Fruit fly (Drosophila melanogaster): ENCODE data around the gene Ref1.
A peak's percentile ranks its signal among the peaks of the same experiment; 100 is the strongest.

Gene Ref1

DNA sequence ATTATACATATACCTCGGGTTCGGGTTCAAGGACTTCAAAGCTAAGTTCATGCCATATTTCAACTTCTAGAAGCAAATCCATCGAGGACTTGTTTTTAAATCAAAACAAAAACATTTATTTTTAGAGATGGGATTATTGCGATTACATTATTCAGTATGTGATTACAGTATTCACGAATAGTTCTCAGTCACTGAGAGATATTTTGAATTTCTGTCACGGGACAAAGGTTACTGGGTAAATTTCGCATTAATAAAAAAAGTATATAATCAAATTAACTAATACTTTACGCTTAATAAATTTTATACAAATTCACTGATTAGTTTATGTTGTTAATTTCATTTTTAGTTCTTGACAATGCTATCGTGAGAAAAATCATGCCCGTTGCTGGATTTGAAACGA, 13.4 kb upstream of the Ref1 start (continued):
- TF ChIP-seq Blimp-1 (GFP tag; optimal IDR thresholded peaks at IDR 0.05) (no peak), ci (GFP tag; IDR thresholded peaks at IDR 0.05) (no peak), Doc3 (GFP tag; IDR thresholded peaks at IDR 0.05; ENCODE audit: partially characterized antibody) (no peak), CG30431 (GFP tag; optimal IDR thresholded peaks at IDR 0.05) (no peak)

DNA sequence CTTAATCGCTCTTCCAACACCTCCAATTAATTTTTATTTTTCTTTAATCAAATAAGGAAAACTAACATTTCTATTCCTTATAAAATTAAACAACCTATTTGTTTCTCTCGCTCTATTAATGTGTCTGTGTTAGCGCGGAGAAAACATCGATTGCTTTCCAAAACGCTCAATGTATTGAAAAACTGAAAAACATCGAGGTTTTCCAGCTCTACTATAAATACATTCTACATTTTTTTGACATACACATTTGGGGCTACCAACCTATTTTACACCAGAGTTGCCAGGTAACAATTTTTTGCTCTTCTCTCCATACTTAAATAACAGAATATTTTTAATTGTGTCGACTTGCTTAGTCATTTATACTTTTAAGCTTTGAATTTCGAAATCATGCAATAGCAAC, 11.7 kb upstream of the Ref1 start:
- TF ChIP-seq cad (GFP tag; optimal IDR thresholded peaks at IDR 0.05) (no peak), Pdp1 (GFP tag; optimal IDR thresholded peaks at IDR 0.05) (peak; percentile 5 to 66), abd-A (tag; optimal IDR thresholded peaks at IDR 0.05) (no peak), bab2 (GFP tag; optimal IDR thresholded peaks at IDR 0.05) (peak; percentile 12), crp (GFP tag; optimal IDR thresholded peaks at IDR 0.05) (no peak), CG12391 (tag; optimal IDR thresholded peaks at IDR 0.05) (peak; percentile 57), gcm2 (GFP tag; optimal IDR thresholded peaks at IDR 0.05) (no peak), B-H2 (GFP tag; optimal IDR thresholded peaks at IDR 0.05) (peak; percentile 46), hth (optimal IDR thresholded peaks at IDR 0.05) (no peak), shn (GFP tag; optimal IDR thresholded peaks at IDR 0.05) (no peak), scrt (GFP tag; optimal IDR thresholded peaks at IDR 0.05) (no peak), CG2199 (GFP tag; IDR thresholded peaks at IDR 0.05) (peak; percentile 73; the same call in 1 of the 3 replicates), crc (GFP tag; optimal IDR thresholded peaks at IDR 0.05) (no peak), HLH54F (GFP tag; optimal IDR thresholded peaks at IDR 0.05) (peak; percentile 24), tin (GFP tag; optimal IDR thresholded peaks at IDR 0.05) (no peak), CG6791 (GFP tag; IDR thresholded peaks at IDR 0.05; ENCODE audit: partially characterized antibody) (peak; percentile 87), CG30020 (tag; optimal IDR thresholded peaks at IDR 0.05) (peak; percentile 57), pnt (GFP tag; optimal IDR thresholded peaks at IDR 0.05) (no peak), run (tag; optimal IDR thresholded peaks at IDR 0.05) (no peak), CG17385 (GFP tag; optimal IDR thresholded peaks at IDR 0.05) (no peak), NK7.1 (GFP tag; optimal IDR thresholded peaks at IDR 0.05) (no peak), Lhr (GFP tag; optimal IDR thresholded peaks at IDR 0.05) (peak; percentile 81), Nf-YC (tag; optimal IDR thresholded peaks at IDR 0.05) (peak; percentile 22), CG32772 (GFP tag; IDR thresholded peaks at IDR 0.05) (no peak), Awh (GFP tag; IDR thresholded peaks at IDR 0.05) (no peak), dmrt11E (tag; optimal IDR thresholded peaks at IDR 0.05) (peak; percentile 20), tap (tag; optimal IDR thresholded peaks at IDR 0.05) (no peak), usp (GFP tag; optimal IDR thresholded peaks at IDR 0.05) (no peak), CG15479 (GFP tag; optimal IDR thresholded peaks at IDR 0.05) (no peak), fu2 (GFP tag; optimal IDR thresholded peaks at IDR 0.05) (no peak), hbn (GFP tag; IDR thresholded peaks at IDR 0.05; ENCODE audit: partially characterized antibody) (peak; percentile 74), br (optimal IDR thresholded peaks at IDR 0.05) (no peak), CG10147 (GFP tag; optimal IDR thresholded peaks at IDR 0.05) (no peak), CG1529 (GFP tag; optimal IDR thresholded peaks at IDR 0.05) (peak; percentile 12), grau (tag; optimal IDR thresholded peaks at IDR 0.05) (peak; percentile 40), CG16813 (GFP tag; IDR thresholded peaks at IDR 0.05; ENCODE audit: partially characterized antibody) (peak; percentile 69), Hr3 (GFP tag; optimal IDR thresholded peaks at IDR 0.05) (peak; percentile 30), Deaf1 (tag; optimal IDR thresholded peaks at IDR 0.05) (no peak), CG43689 (GFP tag; IDR thresholded peaks at IDR 0.05) (no peak), Gsc (GFP tag; IDR thresholded peaks at IDR 0.05) (no peak), CG2116 (GFP tag; optimal IDR thresholded peaks at IDR 0.05) (peak; percentile 72), TFAM (GFP tag; optimal IDR thresholded peaks at IDR 0.05) (no peak), CG8944 (GFP tag; optimal IDR thresholded peaks at IDR 0.05) (no peak), Lim3 (GFP tag; IDR thresholded peaks at IDR 0.05) (no peak), CG6813 (GFP tag; optimal IDR thresholded peaks at IDR 0.05) (no peak), CG16779 (GFP tag; IDR thresholded peaks at IDR 0.05) (no peak), danr (GFP tag; IDR thresholded peaks at IDR 0.05) (no peak)

All from whole organism, embryonic.